Worm (Caenorhabditis elegans): ENCODE data around the gene unc-4.
"Not testable (repeated sequence)": the region's sequence is repeated elsewhere in the genome, so short reads cannot be mapped to it uniquely, and the experiment has no call there.

The unc-4 gene

ce11 chrII:9874508-9875229, 25.5 kb downstream of the unc-4 start, which contains the start of the genes chil-2 and ctsa-3.2:
Gene chil-2, minus strand, starts transcription at chrII:9874608.
Gene ctsa-3.2, plus strand, starts transcription at chrII:9875179.
- no peak for TF ChIP-seq ztf-23 (GFP tag; IDR thresholded peaks at IDR 0.05)
- no peak for TF ChIP-seq ref-1 (GFP tag; conservative IDR thresholded peaks at IDR 0.05)
- no peak for TF ChIP-seq cog-1 (tag; optimal IDR thresholded peaks at IDR 0.05)
- TF ChIP-seq med-1 (GFP tag; optimal IDR thresholded peaks at IDR 0.05; ENCODE audit: insufficient read depth): no peak
- no peak for TF ChIP-seq T22C8.4 (GFP tag; IDR thresholded peaks at IDR 0.05)
- no peak for TF ChIP-seq ztf-29 (GFP tag; IDR thresholded peaks at IDR 0.05)
- no peak for TF ChIP-seq flt-1 (GFP tag; IDR thresholded peaks at IDR 0.05)
- TF ChIP-seq klf-2 (GFP tag; conservative IDR thresholded peaks at IDR 0.05): no peak
- no peak for TF ChIP-seq tab-1 (GFP tag; IDR thresholded peaks at IDR 0.05)

DNA sequence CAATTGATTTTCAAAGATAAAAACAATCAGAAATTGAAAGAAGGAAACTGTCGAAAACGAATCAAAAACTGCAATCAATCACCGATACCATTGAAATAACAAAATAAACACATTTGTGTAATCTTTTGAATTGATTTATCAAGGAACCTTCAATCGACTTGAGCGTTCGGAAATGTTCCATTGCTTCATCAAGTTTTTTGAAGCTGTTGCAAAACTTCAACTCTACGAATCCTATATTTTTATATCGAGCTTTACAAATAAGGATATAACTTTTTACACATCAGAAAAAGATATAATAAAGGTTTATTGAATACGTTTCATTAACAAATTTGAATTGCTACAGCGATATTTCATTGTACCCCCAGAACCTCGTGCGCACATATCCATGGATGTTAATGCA, 27.2 kb downstream of the unc-4 start, which contains the start of gene chil-8:
chil-8 (minus strand) TSS at position 101 of the 400 bp plus-strand sequence.
- TF ChIP-seq tab-1 (GFP tag; IDR thresholded peaks at IDR 0.05) (no peak), T22C8.4 (GFP tag; IDR thresholded peaks at IDR 0.05) (no peak), ztf-29 (GFP tag; IDR thresholded peaks at IDR 0.05) (no peak), cog-1 (tag; optimal IDR thresholded peaks at IDR 0.05) (no peak), flt-1 (GFP tag; IDR thresholded peaks at IDR 0.05) (no peak), ref-1 (GFP tag; conservative IDR thresholded peaks at IDR 0.05) (no peak), ztf-23 (GFP tag; IDR thresholded peaks at IDR 0.05) (no peak), med-1 (GFP tag; optimal IDR thresholded peaks at IDR 0.05; ENCODE audit: insufficient read depth) (no peak), klf-2 (GFP tag; conservative IDR thresholded peaks at IDR 0.05) (no peak)

ce11 chrII:9871061-9871460, 29.1 kb downstream of the unc-4 start, which contains the start of gene chil-7:
Gene chil-7, minus strand, starts transcription at chrII:9871172.
- TF ChIP-seq flt-1 (GFP tag; IDR thresholded peaks at IDR 0.05) (no peak), T22C8.4 (GFP tag; IDR thresholded peaks at IDR 0.05) (no peak), ztf-29 (GFP tag; IDR thresholded peaks at IDR 0.05) (no peak), ref-1 (GFP tag; conservative IDR thresholded peaks at IDR 0.05) (no peak), klf-2 (GFP tag; conservative IDR thresholded peaks at IDR 0.05) (no peak)

ce11 chrII:9868698-9869097, 31.5 kb downstream of the unc-4 start, which contains the start of gene old-1:
Gene old-1, minus strand, starts transcription at chrII:9868747.
- TF ChIP-seq flt-1 (GFP tag; IDR thresholded peaks at IDR 0.05): no peak
- TF ChIP-seq ref-1 (GFP tag; conservative IDR thresholded peaks at IDR 0.05): no peak
- TF ChIP-seq klf-2 (GFP tag; conservative IDR thresholded peaks at IDR 0.05): no peak
- TF ChIP-seq ztf-23 (GFP tag; IDR thresholded peaks at IDR 0.05): no peak
- no peak for TF ChIP-seq cog-1 (tag; optimal IDR thresholded peaks at IDR 0.05)
- TF ChIP-seq tab-1 (GFP tag; IDR thresholded peaks at IDR 0.05): no peak

DNA sequence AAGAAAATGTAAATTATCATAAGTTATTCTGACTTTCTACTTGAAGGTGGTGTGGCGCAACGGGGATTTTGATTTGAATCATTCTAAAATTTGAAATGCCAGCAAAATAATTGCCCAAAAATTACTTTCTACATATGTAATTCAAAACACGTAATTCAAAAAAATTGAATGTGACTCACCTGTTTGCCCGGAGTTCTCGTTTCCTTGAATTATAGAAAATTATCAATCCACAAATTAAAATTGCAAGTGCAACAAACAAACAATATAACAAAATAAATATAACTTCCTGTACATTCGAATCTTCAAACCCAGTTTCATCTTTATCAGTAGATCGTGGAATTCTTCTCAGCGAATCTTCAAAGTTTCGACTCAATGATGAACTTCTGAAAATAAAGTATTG, 32.0 kb downstream of the unc-4 start:
- TF ChIP-seq cog-1 (tag; optimal IDR thresholded peaks at IDR 0.05) (no peak), ref-1 (GFP tag; conservative IDR thresholded peaks at IDR 0.05) (no peak), flt-1 (GFP tag; IDR thresholded peaks at IDR 0.05) (no peak), T22C8.4 (GFP tag; IDR thresholded peaks at IDR 0.05) (no peak)

ce11 chrII:9866378-9866777, 33.8 kb downstream of the unc-4 start, which contains the start of gene chil-1:
Gene chil-1, minus strand, starts transcription at chrII:9866478.
- not testable (repeated sequence) for TF ChIP-seq flt-1, tab-1, ztf-23 (GFP tag; IDR thresholded peaks at IDR 0.05)

- TF ChIP-seq T22C8.4 (GFP tag; IDR thresholded peaks at IDR 0.05) (no peak), flt-1 (GFP tag; IDR thresholded peaks at IDR 0.05) (no peak), ztf-23 (GFP tag; IDR thresholded peaks at IDR 0.05) (no peak), klf-2 (GFP tag; conservative IDR thresholded peaks at IDR 0.05) (no peak), med-1 (GFP tag; optimal IDR thresholded peaks at IDR 0.05; ENCODE audit: insufficient read depth) (no peak), cog-1 (tag; optimal IDR thresholded peaks at IDR 0.05) (no peak)
Observed at ce11 chrII:9862147-9862546, 38.0 kb downstream of the unc-4 start, which contains the start of gene C08H9.18. Gene C08H9.18, minus strand, starts transcription at chrII:9862247.

DNA sequence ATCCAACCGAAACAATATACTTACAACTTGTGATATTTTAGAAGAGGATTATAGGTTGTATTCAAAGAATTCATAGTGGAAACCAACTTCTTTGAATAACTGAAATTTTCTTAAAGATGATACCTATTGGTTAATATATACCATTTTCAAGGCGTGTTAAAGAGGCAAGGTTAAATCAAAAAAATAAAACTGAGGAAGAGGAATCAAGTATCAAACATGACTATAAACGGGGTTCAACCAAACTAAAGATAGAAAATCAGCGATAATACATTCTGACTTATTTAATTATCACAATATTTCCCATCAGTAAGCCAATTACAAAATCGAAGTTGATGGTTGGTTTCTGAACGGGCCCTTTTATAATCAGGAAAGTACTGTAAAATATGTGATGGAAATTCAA, 38.8 kb downstream of the unc-4 start, which contains the start of gene chil-3:
chil-3 (minus strand) TSS at position 101 of the 400 bp plus-strand sequence.
- TF ChIP-seq flt-1 (GFP tag; IDR thresholded peaks at IDR 0.05): no peak
- TF ChIP-seq klf-2 (GFP tag; conservative IDR thresholded peaks at IDR 0.05): no peak
- no peak for TF ChIP-seq ztf-29 (GFP tag; IDR thresholded peaks at IDR 0.05)
- TF ChIP-seq tab-1 (GFP tag; IDR thresholded peaks at IDR 0.05): no peak
- TF ChIP-seq ref-1 (GFP tag; conservative IDR thresholded peaks at IDR 0.05): no peak
- no peak for TF ChIP-seq T22C8.4 (GFP tag; IDR thresholded peaks at IDR 0.05)

DNA sequence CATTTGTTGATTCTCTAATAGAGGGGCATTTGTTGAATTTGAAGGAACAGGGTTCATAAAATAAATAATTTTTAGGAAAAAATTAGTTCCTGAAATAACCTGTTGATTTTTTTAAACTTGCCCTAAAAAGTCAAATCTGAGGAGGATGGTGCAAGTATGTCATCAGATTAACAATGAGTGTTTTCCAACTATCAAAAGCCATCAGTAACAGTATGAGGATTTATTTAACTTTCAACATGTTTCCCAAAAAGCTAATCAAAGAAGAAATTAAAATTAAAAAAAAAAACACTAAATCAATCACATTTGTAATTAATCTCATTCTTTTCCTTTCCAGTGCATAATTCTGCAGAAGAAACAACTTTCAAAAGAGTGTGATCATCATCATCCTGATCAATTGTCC, 40.6 kb downstream of the unc-4 start, which contains the start of gene chil-5:
chil-5 (minus strand) TSS at position 101 of the 400 bp plus-strand sequence.
- TF ChIP-seq ztf-23 (GFP tag; IDR thresholded peaks at IDR 0.05) (no peak), ztf-29 (GFP tag; IDR thresholded peaks at IDR 0.05) (no peak), ref-1 (GFP tag; conservative IDR thresholded peaks at IDR 0.05) (no peak), med-1 (GFP tag; optimal IDR thresholded peaks at IDR 0.05; ENCODE audit: insufficient read depth) (no peak), tab-1 (GFP tag; IDR thresholded peaks at IDR 0.05) (no peak), flt-1 (GFP tag; IDR thresholded peaks at IDR 0.05) (no peak), T22C8.4 (GFP tag; IDR thresholded peaks at IDR 0.05) (no peak), cog-1 (tag; optimal IDR thresholded peaks at IDR 0.05) (no peak), klf-2 (GFP tag; conservative IDR thresholded peaks at IDR 0.05) (no peak)

- TF ChIP-seq flt-1 (GFP tag; IDR thresholded peaks at IDR 0.05): no peak
- TF ChIP-seq cog-1 (tag; optimal IDR thresholded peaks at IDR 0.05): no peak
- TF ChIP-seq ztf-29 (GFP tag; IDR thresholded peaks at IDR 0.05): no peak
- no peak for TF ChIP-seq med-1 (GFP tag; optimal IDR thresholded peaks at IDR 0.05; ENCODE audit: insufficient read depth)
- TF ChIP-seq klf-2 (GFP tag; conservative IDR thresholded peaks at IDR 0.05): no peak
- no peak for TF ChIP-seq T22C8.4 (GFP tag; IDR thresholded peaks at IDR 0.05)
- no peak for TF ChIP-seq tab-1 (GFP tag; IDR thresholded peaks at IDR 0.05)
- no peak for TF ChIP-seq ref-1 (GFP tag; conservative IDR thresholded peaks at IDR 0.05)
- no peak for TF ChIP-seq ztf-23 (GFP tag; IDR thresholded peaks at IDR 0.05)
Observed at ce11 chrII:9857791-9858190, 42.4 kb downstream of the unc-4 start, which contains the start of gene chil-6. Gene chil-6, minus strand, starts transcription at chrII:9857891.

Data from whole organism, midembryonic.